Worm (Caenorhabditis elegans) whole organism, early embryonic: Measurements from ENCODE around the gene tps-2.

ENCODE experiments used
- B0310.2 ChIP-seq: sonication (generic microtip); optimal IDR thresholded peaks from 2 replicates; lab custom pipeline; 2016; ENCODE audit warnings: mild to moderate bottlenecking, missing genetic modification characterization, missing compliant biosample characterization
- F13C5.2 ChIP-seq: sonication (generic microtip); optimal IDR thresholded peaks from 2 replicates; lab custom pipeline; 2017; ENCODE audit warnings: mild to moderate bottlenecking, missing genetic modification characterization, inconsistent platforms, missing compliant biosample characterization
- ama-1 ChIP-seq: fragments of 150-350 bp; optimal IDR thresholded peaks from 2 replicates; lab custom pipeline; 2014
- ceh-13 ChIP-seq: fragments of 200-800 bp; sonication (Bioruptor generic); optimal IDR thresholded peaks from 2 replicates; lab custom pipeline; 2018; ENCODE audit warnings: mild to moderate bottlenecking, missing genetic modification characterization, missing compliant biosample characterization
- ceh-36 ChIP-seq: sonication (generic microtip); optimal IDR thresholded peaks from 2 replicates; lab custom pipeline; 2016; ENCODE audit warnings: missing genetic modification characterization, inconsistent platforms, missing compliant biosample characterization
- ets-7 ChIP-seq: sonication (generic microtip); optimal IDR thresholded peaks from 2 replicates; lab custom pipeline; 2016; ENCODE audit warnings: missing genotype, missing genetic modification characterization, missing compliant biosample characterization
- flt-1 ChIP-seq: fragments of 200-800 bp; sonication (Bioruptor generic); IDR thresholded peaks from 2 replicates; pipeline ENCODE4 v1.3.6; 2022; ENCODE audit warnings: missing genetic modification characterization, missing compliant biosample characterization
- hmbx-1 ChIP-seq: sonication (generic microtip); optimal IDR thresholded peaks from 2 replicates; lab custom pipeline; 2016; ENCODE audit warnings: mild to moderate bottlenecking, missing genetic modification characterization, missing compliant biosample characterization
- hmg-4 ChIP-seq: fragments of 200-800 bp; sonication (Bioruptor generic); optimal IDR thresholded peaks from 2 replicates; lab custom pipeline; 2018; ENCODE audit warnings: mild to moderate bottlenecking, missing genetic modification characterization, missing compliant biosample characterization
- hnd-1 ChIP-seq: sonication (generic microtip); optimal IDR thresholded peaks from 2 replicates; lab custom pipeline; 2016; ENCODE audit warnings: missing genetic modification characterization, missing compliant biosample characterization
- scrt-1 ChIP-seq: fragments of 200-800 bp; sonication (Bioruptor generic); IDR thresholded peaks from 2 replicates; pipeline ENCODE4 v1.3.6; 2022; ENCODE audit warnings: missing genetic modification characterization, missing compliant biosample characterization
- tbx-11 ChIP-seq: fragments of 200-800 bp; sonication (Bioruptor generic); IDR thresholded peaks from 2 replicates; pipeline ENCODE4 v1.3.6; 2022; ENCODE audit warnings: missing genetic modification characterization, missing compliant biosample characterization
- tbx-37 ChIP-seq: fragments of 200-800 bp; sonication (Bioruptor generic); conservative IDR thresholded peaks from 2 replicates; pipeline ENCODE4 v1.3.6; 2022; ENCODE audit warnings: missing genetic modification reagents, missing genetic modification characterization, missing compliant biosample characterization
- tra-4 ChIP-seq: sonication (generic microtip); optimal IDR thresholded peaks from 2 replicates; lab custom pipeline; 2017; ENCODE audit warnings: missing genetic modification characterization, missing compliant biosample characterization

DNA sequence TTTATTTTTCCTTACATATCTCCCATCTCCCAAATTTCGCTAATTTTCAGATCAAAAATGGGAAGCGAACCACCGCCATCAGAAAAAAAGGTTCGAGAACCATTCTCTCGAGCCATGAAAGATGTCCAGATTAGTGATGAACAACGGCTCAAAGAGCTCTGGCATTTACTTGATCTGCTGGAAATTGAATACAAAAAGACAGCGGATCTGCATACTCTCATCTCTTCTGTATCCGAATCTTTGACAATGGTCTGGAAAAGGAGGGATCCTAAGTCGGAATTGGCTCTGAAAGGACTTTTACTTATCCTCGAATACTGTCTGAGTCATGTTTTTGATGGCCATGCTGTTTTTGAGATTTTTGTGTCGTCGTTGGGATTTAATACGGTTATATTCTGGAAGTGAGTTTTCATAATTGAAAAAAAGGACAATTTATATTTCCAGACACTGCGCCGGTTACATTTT is at the start of gene tps-2:
- TF ChIP-seq ama-1 (no peak), ceh-36 (tag; lab: Kevin White, UChicago) (no peak), flt-1 (GFP tag; lab: Robert Waterston, UW) (no peak), F13C5.2 (no peak), hmg-4 (GFP tag; lab: Kevin White, UChicago) (no peak), ceh-13 (GFP tag; lab: Kevin White, UChicago) (no peak), tra-4 (tag; lab: Kevin White, UChicago) (no peak), hnd-1 (tag; lab: Kevin White, UChicago) (no peak), hmbx-1 (tag; lab: Kevin White, UChicago) (no peak), tbx-11 (no peak), B0310.2 (tag; lab: Kevin White, UChicago) (no peak), scrt-1 (GFP tag; lab: Robert Waterston, UW) (no peak), ets-7 (tag; lab: Kevin White, UChicago) (no peak), tbx-37 (GFP tag; lab: Robert Waterston, UW) (no peak)
